Worm (Caenorhabditis elegans): ENCODE results near the gene nrde-1.
A peak's percentile ranks its signal among the peaks of the same experiment; 100 is the strongest.

nrde-1 gene

ce11 chrIII:3699275-3699674 is 14.0 kb upstream of the nrde-1 start, which contains the start of gene cyn-9:
Gene cyn-9 (minus strand): TSS chrIII:3699640.
- TF ChIP-seq pag-3 (tag; optimal IDR thresholded peaks at IDR 0.05; ENCODE audit: borderline replicate concordance, insufficient read depth) (no peak), elt-3 (tag; optimal IDR thresholded peaks at IDR 0.05) (no peak), nhr-77 (tag; optimal IDR thresholded peaks at IDR 0.05) (no peak), snu-23 (GFP tag; optimal IDR thresholded peaks at IDR 0.05) (no peak), C04F5.9 (tag; optimal IDR thresholded peaks at IDR 0.05) (no peak), fos-1 (tag; optimal IDR thresholded peaks at IDR 0.05) (no peak), blmp-1 (tag; optimal IDR thresholded peaks at IDR 0.05) (no peak), snpc-4 (tag; optimal IDR thresholded peaks at IDR 0.05) (no peak), unc-86 (tag; optimal IDR thresholded peaks at IDR 0.05) (no peak)

ce11 chrIII:3701411-3702310 is 11.6 kb upstream of the nrde-1 start, which contains the start of the genes pdi-1 and C14B1.2:
Gene pdi-1 (minus strand): TSS chrIII:3701461.
Gene C14B1.2 (plus strand): TSS chrIII:3702260.
- TF ChIP-seq swsn-7 (tag; optimal IDR thresholded peaks at IDR 0.05): peak; percentile 14
- no peak for TF ChIP-seq nhr-47 (tag; optimal IDR thresholded peaks at IDR 0.05)
- TF ChIP-seq lin-14 (GFP tag; optimal IDR thresholded peaks at IDR 0.05): peak; percentile 90
- no peak for TF ChIP-seq skn-1 (tag; optimal IDR thresholded peaks at IDR 0.05)
- no peak for TF ChIP-seq tlp-1 (tag; optimal IDR thresholded peaks at IDR 0.05)
- no peak for TF ChIP-seq ceh-90 (tag; optimal IDR thresholded peaks at IDR 0.05)
- no peak for TF ChIP-seq nhr-84 (tag; optimal IDR thresholded peaks at IDR 0.05)
- TF ChIP-seq sptf-1 (tag; optimal IDR thresholded peaks at IDR 0.05): no peak
- no peak for TF ChIP-seq ceh-8 (GFP tag; optimal IDR thresholded peaks at IDR 0.05)
- no peak for TF ChIP-seq C34B4.2 (tag; optimal IDR thresholded peaks at IDR 0.05)
- no peak for TF ChIP-seq fkh-10 (GFP tag; optimal IDR thresholded peaks at IDR 0.05)
- TF ChIP-seq lin-13 (GFP tag; optimal IDR thresholded peaks at IDR 0.05): no peak
- no peak for TF ChIP-seq Y116A8C.19 (tag; optimal IDR thresholded peaks at IDR 0.05; ENCODE audit: borderline replicate concordance)
- no peak for TF ChIP-seq lin-39 (tag; optimal IDR thresholded peaks at IDR 0.05)
- TF ChIP-seq tbx-2 (tag; optimal IDR thresholded peaks at IDR 0.05): peak; percentile 23
- TF ChIP-seq C04F5.9 (tag; optimal IDR thresholded peaks at IDR 0.05): no peak
- TF ChIP-seq blmp-1 (tag; optimal IDR thresholded peaks at IDR 0.05): peak; percentile 20
- TF ChIP-seq lin-35 (GFP tag; optimal IDR thresholded peaks at IDR 0.05): peak; percentile 17 to 31
- no peak for TF ChIP-seq fos-1 (tag; optimal IDR thresholded peaks at IDR 0.05)
- TF ChIP-seq lin-15B (tag; optimal IDR thresholded peaks at IDR 0.05): no peak
- TF ChIP-seq F16B12.6 (tag; optimal IDR thresholded peaks at IDR 0.05): no peak
- no peak for TF ChIP-seq egl-27 (tag; optimal IDR thresholded peaks at IDR 0.05)
- TF ChIP-seq snu-23 (GFP tag; optimal IDR thresholded peaks at IDR 0.05): peak; percentile 47
- peak; percentile 98 for TF ChIP-seq xbp-1 (tag; optimal IDR thresholded peaks at IDR 0.05)
- TF ChIP-seq ama-1 (optimal IDR thresholded peaks at IDR 0.05): no peak
- TF ChIP-seq nhr-19 (GFP tag; conservative IDR thresholded peaks at IDR 0.05): 0 out of 2 replicates have a peak, but pooled peaks have one; percentile 10
- TF ChIP-seq lir-3 (tag; optimal IDR thresholded peaks at IDR 0.05; ENCODE audit: poor library complexity): no peak
- no peak for TF ChIP-seq unc-62 (GFP tag; optimal IDR thresholded peaks at IDR 0.05)
- no peak for TF ChIP-seq nhr-11 (tag; optimal IDR thresholded peaks at IDR 0.05)
- no peak for TF ChIP-seq fkh-8 (tag; optimal IDR thresholded peaks at IDR 0.05)
- TF ChIP-seq dsc-1 (tag; optimal IDR thresholded peaks at IDR 0.05): no peak
- TF ChIP-seq C16A3.4 (tag; optimal IDR thresholded peaks at IDR 0.05): no peak
- no peak for TF ChIP-seq ceh-63 (GFP tag; optimal IDR thresholded peaks at IDR 0.05)
- no peak for TF ChIP-seq pqm-1 (tag; optimal IDR thresholded peaks at IDR 0.05)
- peak in 1 of 6 experiments; percentile 22 for TF ChIP-seq elt-3 (tag; optimal IDR thresholded peaks at IDR 0.05)
- TF ChIP-seq sup-37 (GFP tag; optimal IDR thresholded peaks at IDR 0.05): no peak
- no peak for TF ChIP-seq hlh-17 (GFP tag; optimal IDR thresholded peaks at IDR 0.05; ENCODE audit: borderline replicate concordance)
- TF ChIP-seq vab-15 (tag; optimal IDR thresholded peaks at IDR 0.05): no peak
- no peak for TF ChIP-seq isw-1 (GFP tag; IDR thresholded peaks at IDR 0.05)
- no peak for TF ChIP-seq ceh-88 (GFP tag; IDR thresholded peaks at IDR 0.05)
- TF ChIP-seq unc-86 (tag; optimal IDR thresholded peaks at IDR 0.05): no peak
- no peak for TF ChIP-seq unc-98 (GFP tag; IDR thresholded peaks at IDR 0.05)
- no peak for TF ChIP-seq ceh-82 (tag; optimal IDR thresholded peaks at IDR 0.05)
- TF ChIP-seq mab-9 (GFP tag; IDR thresholded peaks at IDR 0.05): no peak
- peak; percentile 9 for TF ChIP-seq rnt-1 (tag; optimal IDR thresholded peaks at IDR 0.05)
